Worm (Caenorhabditis elegans): Measurements from ENCODE around the gene F20G2.5.

DNA sequence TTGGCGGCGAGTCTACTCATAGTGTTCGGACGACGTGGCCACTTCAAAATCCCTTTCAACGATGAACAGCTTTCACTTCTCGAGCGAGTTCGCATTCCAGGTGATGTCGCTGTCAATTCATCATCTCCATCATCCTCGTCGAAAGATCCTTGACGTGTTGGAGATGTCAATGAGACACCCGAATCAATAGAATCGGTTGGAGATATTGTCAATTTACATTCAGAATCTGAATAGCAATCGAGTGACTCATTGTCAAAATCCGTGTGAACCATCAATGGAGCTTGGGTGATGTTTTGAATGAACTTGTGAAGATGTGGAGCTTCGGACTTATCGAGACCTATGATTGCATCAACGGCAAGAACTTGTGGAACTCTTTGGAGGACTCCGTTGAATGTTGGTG lies 14.5 kb downstream of the F20G2.5 start:
- TF ChIP-seq zip-2 (tag; optimal IDR thresholded peaks at IDR 0.05) (no peak), spr-1 (tag; optimal IDR thresholded peaks at IDR 0.05) (no peak), daf-12 (tag; optimal IDR thresholded peaks at IDR 0.05) (no peak), dve-1 (tag; optimal IDR thresholded peaks at IDR 0.05; ENCODE audit: insufficient read depth) (no peak), zip-11 (GFP tag; IDR thresholded peaks at IDR 0.05) (no peak), lin-13 (GFP tag; optimal IDR thresholded peaks at IDR 0.05) (no peak), saeg-2 (GFP tag; IDR thresholded peaks at IDR 0.05) (no peak), fos-1 (tag; optimal IDR thresholded peaks at IDR 0.05) (no peak)

Data from whole organism, L4 larva.